Worm (Caenorhabditis elegans) whole organism, L1 larva: Measurements from ENCODE around the gene srz-95.

ENCODE experiments used
- alr-1 ChIP-seq: fragments of 200-800 bp; sonication (Bioruptor generic); optimal IDR thresholded peaks from 2 replicates; lab custom pipeline; 2018; ENCODE audit warnings: borderline replicate concordance, mild to moderate bottlenecking, missing genetic modification characterization, missing compliant biosample characterization
- aly-2 ChIP-seq: fragments of 150-350 bp; optimal IDR thresholded peaks from 2 replicates; lab custom pipeline; 2014; ENCODE audit warnings: missing biosample characterization, missing genetic modification characterization
- dpl-1 ChIP-seq, 3 experiments: fragments of 150-350 bp in 2 of 3; sonication (generic microtip) in 1 of 3; optimal IDR thresholded peaks; 2 replicates each; lab custom pipeline; 2014 to 2017; ENCODE audit warnings: missing biosample characterization in 3 of 3, missing genetic modification characterization in 3 of 3, missing genetic modification reagents in 3 of 3
- fkh-10 ChIP-seq: sonication (generic microtip); optimal IDR thresholded peaks from 2 replicates; lab custom pipeline; 2017; ENCODE audit warnings: missing biosample characterization, missing genetic modification reagents, missing genetic modification characterization
- fos-1 ChIP-seq: fragments of 150-350 bp; optimal IDR thresholded peaks from 2 replicates; lab custom pipeline; 2014; ENCODE audit warnings: missing biosample characterization, missing genetic modification characterization
- hlh-17 ChIP-seq: fragments of 200-800 bp; sonication (Bioruptor generic); optimal IDR thresholded peaks from 2 replicates; lab custom pipeline; 2018; ENCODE audit warnings: missing genetic modification characterization, mild to moderate bottlenecking, missing compliant biosample characterization, moderate library complexity, borderline replicate concordance
- irx-1 ChIP-seq: sonication (generic microtip); optimal IDR thresholded peaks from 2 replicates; lab custom pipeline; 2016; ENCODE audit warnings: missing genetic modification characterization, missing compliant biosample characterization
- isw-1 ChIP-seq: fragments of 200-800 bp; sonication (Bioruptor generic); IDR thresholded peaks from 2 replicates; pipeline ENCODE4 v1.3.6; 2022; ENCODE audit warnings: missing genetic modification characterization, missing compliant biosample characterization
- jun-1 ChIP-seq: fragments of 150-350 bp; optimal IDR thresholded peaks from 2 replicates; lab custom pipeline; 2014; ENCODE audit warnings: missing biosample characterization, missing genetic modification reagents, missing genetic modification characterization
- lin-39 ChIP-seq: fragments of 150-350 bp; optimal IDR thresholded peaks from 2 replicates; lab custom pipeline; 2014; ENCODE audit warnings: missing biosample characterization, missing genetic modification reagents, missing genetic modification characterization
- nhr-237 ChIP-seq: fragments of 150-350 bp; optimal IDR thresholded peaks from 2 replicates; lab custom pipeline; 2014; ENCODE audit warnings: missing biosample characterization, missing genetic modification characterization
- unc-86 ChIP-seq: sonication (generic microtip); optimal IDR thresholded peaks from 2 replicates; lab custom pipeline; 2016; ENCODE audit warnings: missing genetic modification characterization, missing compliant biosample characterization
- zip-4 ChIP-seq: fragments of 200-800 bp; sonication (Bioruptor generic); optimal IDR thresholded peaks from 2 replicates; lab custom pipeline; 2018; ENCODE audit warnings: mild to moderate bottlenecking, missing genetic modification characterization, moderate library complexity, missing compliant biosample characterization

DNA sequence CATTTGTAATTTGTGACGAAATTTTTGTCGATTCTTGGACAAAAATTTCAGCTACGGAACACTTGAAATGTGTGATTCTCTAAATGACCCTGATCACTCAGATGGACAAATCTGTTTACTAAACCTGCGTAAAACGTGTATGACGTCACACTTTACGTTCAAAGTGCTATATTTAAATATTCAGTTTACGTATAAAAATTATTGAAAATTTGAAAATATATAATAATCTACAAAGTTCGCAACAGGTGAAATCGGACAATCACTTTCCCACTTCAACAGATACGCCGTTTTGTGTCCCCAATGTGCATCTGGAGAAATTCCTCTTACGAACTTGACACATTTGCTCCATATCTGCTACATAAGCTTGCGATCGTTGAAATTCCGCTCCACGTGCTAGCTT lies 13.4 kb downstream of the srz-95 start, which contains the start of gene srh-131:
- TF ChIP-seq unc-86 (tag; lab: Kevin White, UChicago) = no peak
- TF ChIP-seq nhr-237 (tag; lab: Kevin White, UChicago) = no peak
- TF ChIP-seq isw-1 (GFP tag; lab: Robert Waterston, UW) = no peak
- no peak for TF ChIP-seq irx-1
- no peak for TF ChIP-seq dpl-1 (GFP tag; optimal IDR thresholded peaks at IDR 0.05; lab: Kevin White, UChicago)
- TF ChIP-seq fos-1 (tag; lab: Kevin White, UChicago) = no peak
- no peak for TF ChIP-seq alr-1 (tag; lab: Kevin White, UChicago)
- no peak for TF ChIP-seq lin-39
- TF ChIP-seq jun-1 (tag; lab: Kevin White, UChicago) = no peak
- TF ChIP-seq hlh-17 = no peak
- TF ChIP-seq fkh-10 = no peak
- TF ChIP-seq aly-2 (tag; lab: Kevin White, UChicago) = no peak
- TF ChIP-seq zip-4 = no peak
